Fruit fly (Drosophila melanogaster) whole organism, embryonic: ENCODE data around the gene CG32267.

Source experiments
- ATbp ChIP-seq: fragments of 200-800 bp; sonication (Bioruptor generic); optimal IDR thresholded peaks from 2 replicates; lab custom pipeline; 2017; ENCODE audit warnings: missing biosample characterization, mild to moderate bottlenecking, missing genetic modification characterization, missing genetic modification reagents
- Adf1 ChIP-seq: fragments of 200-800 bp; sonication (Bioruptor generic); IDR thresholded peaks from 2 replicates; pipeline ENCODE4 v1.3.6; 2022; ENCODE audit warnings: missing biosample characterization, missing genetic modification characterization
- Bteb2 ChIP-seq: fragments of 200-800 bp; sonication (Bioruptor generic); optimal IDR thresholded peaks from 2 replicates; lab custom pipeline; 2016; ENCODE audit warnings: missing biosample characterization, missing genetic modification characterization
- CG10209 ChIP-seq: fragments of 200-800 bp; sonication (Bioruptor generic); optimal IDR thresholded peaks from 3 replicates; lab custom pipeline; 2017; ENCODE audit warnings: missing biosample characterization, mild to moderate bottlenecking, missing genetic modification characterization, missing genetic modification reagents
- CG10431 ChIP-seq: fragments of 200-800 bp; sonication (Bioruptor generic); optimal IDR thresholded peaks from 3 replicates; lab custom pipeline; 2018; ENCODE audit warnings: missing biosample characterization, mild to moderate bottlenecking, missing genetic modification characterization
- CG10979 ChIP-seq: fragments of 200-800 bp; sonication (Bioruptor generic); optimal IDR thresholded peaks from 2 replicates; lab custom pipeline; 2018; ENCODE audit warnings: missing biosample characterization, mild to moderate bottlenecking, missing genetic modification characterization, moderate library complexity
- CG11560 ChIP-seq: fragments of 200-800 bp; sonication (Bioruptor generic); IDR thresholded peaks from 3 replicates; pipeline ENCODE4 v1.3.6; 2022; ENCODE audit warnings: missing biosample characterization, missing genetic modification characterization
- CG13296 ChIP-seq: fragments of 200-800 bp; sonication (Bioruptor generic); optimal IDR thresholded peaks from 3 replicates; lab custom pipeline; 2018; ENCODE audit warnings: missing biosample characterization, mild to moderate bottlenecking, missing genetic modification characterization
- CG14860 ChIP-seq: fragments of 200-800 bp; sonication (Bioruptor generic); IDR thresholded peaks from 3 replicates; pipeline ENCODE4 v1.3.6; 2022; ENCODE audit warnings: missing biosample characterization, missing genetic modification characterization; ENCODE audit not compliant: partially characterized antibody
- CG14965 ChIP-seq: fragments of 200-800 bp; sonication (Bioruptor generic); optimal IDR thresholded peaks from 2 replicates; lab custom pipeline; 2016; ENCODE audit warnings: missing biosample characterization, missing genetic modification characterization, borderline replicate concordance
- CG17186 ChIP-seq: fragments of 200-800 bp; sonication (Bioruptor generic); optimal IDR thresholded peaks from 3 replicates; lab custom pipeline; 2017; ENCODE audit warnings: missing biosample characterization, missing genetic modification reagents, missing genetic modification characterization
- CG17568 ChIP-seq: fragments of 200-800 bp; sonication (Bioruptor generic); optimal IDR thresholded peaks from 2 replicates; lab custom pipeline; 2018; ENCODE audit warnings: missing biosample characterization, mild to moderate bottlenecking, missing genetic modification characterization, moderate library complexity
- CG2889 ChIP-seq: fragments of 200-800 bp; sonication (Bioruptor generic); IDR thresholded peaks from 3 replicates; pipeline ENCODE4 v1.3.6; 2022; ENCODE audit warnings: missing biosample characterization, missing genetic modification characterization
- CG3163 ChIP-seq: fragments of 200-800 bp; sonication (Bioruptor generic); optimal IDR thresholded peaks from 3 replicates; lab custom pipeline; 2016; ENCODE audit warnings: missing biosample characterization, missing genetic modification characterization
- CG32772 ChIP-seq: fragments of 200-800 bp; sonication (Bioruptor generic); IDR thresholded peaks from 2 replicates; pipeline ENCODE4 v1.3.6; 2022; ENCODE audit warnings: missing biosample characterization, missing genetic modification characterization
- CG34376 ChIP-seq: fragments of 200-800 bp; sonication (Bioruptor generic); optimal IDR thresholded peaks from 2 replicates; lab custom pipeline; 2018; ENCODE audit warnings: missing biosample characterization, mild to moderate bottlenecking, missing genetic modification characterization
- CG4617 ChIP-seq: fragments of 200-800 bp; sonication (Bioruptor generic); optimal IDR thresholded peaks from 3 replicates; lab custom pipeline; 2016; ENCODE audit warnings: missing biosample characterization, missing genetic modification characterization, borderline replicate concordance
- CG6175 ChIP-seq: fragments of 200-800 bp; sonication (Bioruptor generic); IDR thresholded peaks from 3 replicates; pipeline ENCODE4 v1.3.6; 2022; ENCODE audit warnings: missing biosample characterization, missing genetic modification characterization
- CG6254 ChIP-seq: fragments of 200-800 bp; sonication (Bioruptor generic); optimal IDR thresholded peaks from 3 replicates; lab custom pipeline; 2017; ENCODE audit warnings: mild to moderate bottlenecking, missing biosample characterization, missing genetic modification reagents, missing genetic modification characterization
- CG6272 ChIP-seq: fragments of 200-800 bp; sonication (Bioruptor generic); IDR thresholded peaks from 2 replicates; pipeline ENCODE4 v1.3.6; 2022; ENCODE audit warnings: missing biosample characterization, missing genetic modification characterization
- CG6683 ChIP-seq: fragments of 200-800 bp; sonication (Bioruptor generic); optimal IDR thresholded peaks from 2 replicates; lab custom pipeline; 2017; ENCODE audit warnings: missing biosample characterization, mild to moderate bottlenecking, missing genetic modification characterization, missing genetic modification reagents
- CG6813 ChIP-seq: fragments of 200-800 bp; sonication (Bioruptor generic); optimal IDR thresholded peaks from 2 replicates; lab custom pipeline; 2017; ENCODE audit warnings: missing biosample characterization, missing genetic modification characterization, mild to moderate bottlenecking, moderate library complexity, missing genetic modification reagents
- CG8765 ChIP-seq: fragments of 200-800 bp; sonication (Bioruptor generic); IDR thresholded peaks from 2 replicates; pipeline ENCODE4 v1.3.6; 2022; ENCODE audit warnings: missing biosample characterization, missing genetic modification characterization
- CG8924 ChIP-seq: fragments of 200-800 bp; optimal IDR thresholded peaks from 3 replicates; lab custom pipeline; 2019; ENCODE audit warnings: missing biosample characterization, mild to moderate bottlenecking, missing genetic modification characterization, moderate library complexity
- CG8944 ChIP-seq: fragments of 200-800 bp; sonication (Bioruptor generic); optimal IDR thresholded peaks from 3 replicates; lab custom pipeline; 2016; ENCODE audit warnings: missing biosample characterization, missing genetic modification characterization
- CG9609 ChIP-seq: fragments of 200-800 bp; sonication (Bioruptor generic); optimal IDR thresholded peaks from 3 replicates; lab custom pipeline; 2016; ENCODE audit warnings: missing biosample characterization, missing genetic modification characterization
- Camta ChIP-seq: fragments of 200-800 bp; sonication (Bioruptor generic); optimal IDR thresholded peaks from 2 replicates; lab custom pipeline; 2016; ENCODE audit warnings: missing biosample characterization, missing genetic modification characterization
- D ChIP-seq, 2 experiments: fragments of 200-800 bp in 1 of 2; fragments of >200 bp in 1 of 2; sonication (Bioruptor generic) in 1 of 2; optimal IDR thresholded peaks; 2 replicates in 1 of 2; 3 replicates in 1 of 2; lab custom pipeline; 2017; ENCODE audit warnings: mild to moderate bottlenecking in 1 of 2, missing biosample characterization in 1 of 2, missing genetic modification characterization in 1 of 2, missing genetic modification reagents in 1 of 2
- Fer1 ChIP-seq: fragments of 200-800 bp; sonication (Bioruptor generic); optimal IDR thresholded peaks from 2 replicates; lab custom pipeline; 2017; ENCODE audit warnings: missing biosample characterization, mild to moderate bottlenecking, missing genetic modification characterization
- TFAM ChIP-seq: fragments of 200-800 bp; sonication (Bioruptor generic); optimal IDR thresholded peaks from 2 replicates; lab custom pipeline; 2017; ENCODE audit warnings: missing biosample characterization, missing genetic modification characterization, inconsistent platforms
- amos ChIP-seq: fragments of 200-800 bp; sonication (Bioruptor generic); IDR thresholded peaks from 2 replicates; pipeline ENCODE4 v1.3.6; 2022; ENCODE audit warnings: missing biosample characterization, missing genetic modification characterization; ENCODE audit not compliant: partially characterized antibody
- aop ChIP-seq: fragments of 200-800 bp; sonication (Bioruptor generic); IDR thresholded peaks from 2 replicates; pipeline ENCODE4 v1.3.6; 2022; ENCODE audit warnings: missing biosample characterization, missing genetic modification characterization
- ato ChIP-seq: fragments of 200-800 bp; sonication (Bioruptor generic); IDR thresholded peaks from 2 replicates; pipeline ENCODE4 v1.3.6; 2022; ENCODE audit warnings: missing biosample characterization, missing genetic modification characterization; ENCODE audit not compliant: partially characterized antibody
- cad ChIP-seq: fragments of >200 bp; optimal IDR thresholded peaks from 2 replicates; lab custom pipeline; 2017; ENCODE audit warnings: missing biosample characterization, missing genetic modification characterization
- crol ChIP-seq: fragments of 200-800 bp; sonication (Bioruptor generic); IDR thresholded peaks from 2 replicates; pipeline ENCODE4 v1.3.6; 2022; ENCODE audit warnings: missing biosample characterization, missing genetic modification characterization
- danr ChIP-seq: fragments of 200-800 bp; sonication (Bioruptor generic); IDR thresholded peaks from 2 replicates; pipeline ENCODE4 v1.3.6; 2022; ENCODE audit warnings: missing biosample characterization, missing genetic modification characterization
- dm ChIP-seq: fragments of 200-800 bp; sonication (Bioruptor generic); optimal IDR thresholded peaks from 3 replicates; lab custom pipeline; 2016; ENCODE audit warnings: missing biosample characterization, missing genetic modification characterization
- eve ChIP-seq, 2 experiments: fragments of >200 bp; optimal IDR thresholded peaks; 2 replicates each; lab custom pipeline; 2017; ENCODE audit warnings: missing biosample characterization in 2 of 2, missing genetic modification characterization in 2 of 2
- eyg ChIP-seq: fragments of 200-800 bp; sonication (Bioruptor generic); optimal IDR thresholded peaks from 3 replicates; lab custom pipeline; 2016; ENCODE audit warnings: missing biosample characterization, missing genetic modification characterization
- gem ChIP-seq: fragments of 200-800 bp; sonication (Bioruptor generic); optimal IDR thresholded peaks from 2 replicates; lab custom pipeline; 2019; ENCODE audit warnings: missing biosample characterization, mild to moderate bottlenecking, missing genetic modification characterization, moderate library complexity
- hkb ChIP-seq, 2 experiments: fragments of 200-800 bp in 1 of 2; fragments of >200 bp in 1 of 2; sonication (Bioruptor generic) in 1 of 2; IDR thresholded peaks in 1 of 2; optimal IDR thresholded peaks in 1 of 2; 2 replicates each; pipeline versions ENCODE4 v1.3.6 to Lab custom; 2017 to 2022; ENCODE audit warnings: missing biosample characterization in 1 of 2, missing genetic modification characterization in 1 of 2
- hth ChIP-seq: fragments of >200 bp; optimal IDR thresholded peaks from 2 replicates; lab custom pipeline; 2017; ENCODE audit warnings: inconsistent platforms
- lola ChIP-seq, 3 experiments: fragments of >200 bp in 2 of 3; fragments of 200-800 bp in 1 of 3; sonication (Bioruptor generic) in 1 of 3; optimal IDR thresholded peaks; 2 replicates each; lab custom pipeline; 2017 to 2019; ENCODE audit warnings: missing biosample characterization in 3 of 3, missing genetic modification characterization in 3 of 3, mild to moderate bottlenecking in 1 of 3, moderate library complexity in 1 of 3
- lov ChIP-seq, 2 experiments: fragments of 200-800 bp in 1 of 2; fragments of >200 bp in 1 of 2; sonication (Bioruptor generic) in 1 of 2; IDR thresholded peaks in 1 of 2; optimal IDR thresholded peaks in 1 of 2; 2 replicates in 1 of 2; 3 replicates in 1 of 2; pipeline versions ENCODE4 v1.3.6 to Lab custom; 2017 to 2022; ENCODE audit warnings: missing biosample characterization in 1 of 2, missing genetic modification characterization in 1 of 2
- sisA ChIP-seq: fragments of 200-800 bp; sonication (Bioruptor generic); IDR thresholded peaks from 2 replicates; pipeline ENCODE4 v1.3.6; 2022; ENCODE audit warnings: missing biosample characterization, missing genetic modification characterization
- tna ChIP-seq: fragments of 200-800 bp; sonication (Bioruptor generic); IDR thresholded peaks from 2 replicates; pipeline ENCODE4 v1.3.6; 2022; ENCODE audit warnings: missing biosample characterization, missing genetic modification characterization; ENCODE audit not compliant: partially characterized antibody
- ttk ChIP-seq: fragments of 200-800 bp; sonication (Bioruptor generic); IDR thresholded peaks from 2 replicates; pipeline ENCODE4 v2.1.2; 2022; ENCODE audit warnings: missing biosample characterization, missing genetic modification characterization
- twi ChIP-seq: fragments of 200-800 bp; optimal IDR thresholded peaks from 2 replicates; lab custom pipeline; 2019; ENCODE audit warnings: missing biosample characterization, mild to moderate bottlenecking, missing genetic modification characterization, moderate library complexity
- zf30C ChIP-seq: fragments of 200-800 bp; sonication (Bioruptor generic); optimal IDR thresholded peaks from 3 replicates; lab custom pipeline; 2018; ENCODE audit warnings: missing biosample characterization, mild to moderate bottlenecking, missing genetic modification characterization

Gene CG32267

DNA sequence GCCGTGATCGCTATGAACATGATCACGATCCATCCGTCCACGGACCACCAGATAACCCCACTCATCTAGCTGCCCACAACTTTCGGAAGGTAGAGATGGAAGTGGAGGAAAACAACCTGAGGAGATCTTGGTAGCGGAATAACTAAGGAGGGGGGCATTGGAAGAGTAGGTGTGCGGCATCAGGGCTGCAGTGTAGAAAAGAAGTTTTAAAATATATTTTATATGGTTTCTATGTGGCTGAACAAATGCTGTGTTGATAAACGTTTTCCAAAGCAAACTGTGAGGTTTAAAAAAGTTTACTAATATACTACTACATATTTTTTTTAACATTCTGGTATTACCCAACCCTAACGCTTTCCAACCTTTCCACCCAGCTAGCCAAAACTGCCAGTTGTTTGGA lies 37.0 kb downstream of the CG32267 start (continued):
- TF ChIP-seq amos (GFP tag; lab: Robert Waterston, UW) (no peak), CG6683 (GFP tag; lab: Kevin White, UChicago) (no peak), CG17568 (GFP tag; lab: Kevin White, UChicago) (no peak), CG6254 (GFP tag; lab: Kevin White, UChicago) (peak; percentile 37), eve (GFP tag; optimal IDR thresholded peaks at IDR 0.05; lab: Kevin White, UChicago) (peak in 1 of 2 experiments; percentile 44), twi (tag; lab: Kevin White, UChicago) (no peak), Fer1 (GFP tag; lab: Kevin White, UChicago) (no peak), dm (GFP tag; lab: Kevin White, UChicago) (no peak), Camta (GFP tag; lab: Kevin White, UChicago) (no peak), danr (no peak), Bteb2 (GFP tag; lab: Kevin White, UChicago) (no peak), CG6272 (GFP tag; lab: Robert Waterston, UW) (no peak), CG17186 (GFP tag; lab: Kevin White, UChicago) (no peak), CG9609 (no peak), ATbp (peak; percentile 42), CG11560 (tag; lab: Robert Waterston, UW) (no peak), ttk (GFP tag; lab: Robert Waterston, UW) (0 out of 2 replicates have a peak, but pooled peaks have one; percentile 16), CG8924 (tag; lab: Kevin White, UChicago) (peak; percentile 33), sisA (GFP tag; lab: Robert Waterston, UW) (peak; percentile 29; the same call in 1 of the 2 replicates), CG8944 (GFP tag; lab: Kevin White, UChicago) (no peak), hth (lab: Kevin White, UChicago) (no peak), CG10209 (GFP tag; lab: Kevin White, UChicago) (peak; percentile 14), CG10979 (tag; lab: Kevin White, UChicago) (peak; percentile 60), CG34376 (no peak), CG13296 (GFP tag; lab: Kevin White, UChicago) (no peak), CG8765 (GFP tag; lab: Robert Waterston, UW) (0 out of 2 replicates have a peak, but pooled peaks have one; percentile 33), zf30C (GFP tag; lab: Kevin White, UChicago) (no peak), lov (optimal IDR thresholded peaks at IDR 0.05; lab: Kevin White, UChicago) (no peak), lov (GFP tag; IDR thresholded peaks at IDR 0.05; lab: Robert Waterston, UW) (no peak), CG6175 (GFP tag; lab: Robert Waterston, UW) (no peak), crol (GFP tag; lab: Robert Waterston, UW) (peak; percentile 43), CG14860 (no peak), CG10431 (GFP tag; lab: Kevin White, UChicago) (peak; percentile 32), aop (GFP tag; lab: Robert Waterston, UW) (no peak), D (optimal IDR thresholded peaks at IDR 0.05; lab: Kevin White, UChicago) (no peak), D (GFP tag; optimal IDR thresholded peaks at IDR 0.05; lab: Kevin White, UChicago) (peak; percentile 3), eyg (no peak), CG32772 (GFP tag; lab: Robert Waterston, UW) (peak; percentile 43; the same call in 1 of the 2 replicates), cad (no peak), CG6813 (GFP tag; lab: Kevin White, UChicago) (no peak), CG4617 (no peak), CG2889 (GFP tag; lab: Robert Waterston, UW) (no peak), gem (tag; lab: Kevin White, UChicago) (peak; percentile 56), Adf1 (GFP tag; lab: Robert Waterston, UW) (no peak), CG3163 (GFP tag; lab: Kevin White, UChicago) (no peak), CG14965 (GFP tag; lab: Kevin White, UChicago) (no peak), ato (GFP tag; lab: Robert Waterston, UW) (no peak), lola (GFP tag; optimal IDR thresholded peaks at IDR 0.05; lab: Kevin White, UChicago) (peak in 1 of 3 experiments; percentile 41), hkb (optimal IDR thresholded peaks at IDR 0.05; lab: Kevin White, UChicago) (no peak), hkb (GFP tag; IDR thresholded peaks at IDR 0.05; lab: Robert Waterston, UW) (peak; percentile 48), tna (GFP tag; lab: Robert Waterston, UW) (no peak), TFAM (GFP tag; lab: Kevin White, UChicago) (no peak)
